Worm (Caenorhabditis elegans) whole organism, early embryonic: ENCODE measurements around the gene T07A9.15.
"Not testable (repeated sequence)": the region's sequence is repeated elsewhere in the genome, so short reads cannot be mapped to it uniquely, and the experiment has no call there.

Experiments used
- B0310.2 ChIP-seq: sonication (generic microtip); optimal IDR thresholded peaks from 2 replicates; lab custom pipeline; 2016; ENCODE audit warnings: mild to moderate bottlenecking, missing genetic modification characterization, missing compliant biosample characterization
- F13C5.2 ChIP-seq: sonication (generic microtip); optimal IDR thresholded peaks from 2 replicates; lab custom pipeline; 2017; ENCODE audit warnings: mild to moderate bottlenecking, missing genetic modification characterization, inconsistent platforms, missing compliant biosample characterization
- flt-1 ChIP-seq: fragments of 200-800 bp; sonication (Bioruptor generic); IDR thresholded peaks from 2 replicates; pipeline ENCODE4 v1.3.6; 2022; ENCODE audit warnings: missing genetic modification characterization, missing compliant biosample characterization
- hmbx-1 ChIP-seq: sonication (generic microtip); optimal IDR thresholded peaks from 2 replicates; lab custom pipeline; 2016; ENCODE audit warnings: mild to moderate bottlenecking, missing genetic modification characterization, missing compliant biosample characterization
- hnd-1 ChIP-seq: sonication (generic microtip); optimal IDR thresholded peaks from 2 replicates; lab custom pipeline; 2016; ENCODE audit warnings: missing genetic modification characterization, missing compliant biosample characterization
- pes-1 ChIP-seq: fragments of 200-800 bp; sonication (Bioruptor generic); IDR thresholded peaks from 2 replicates; pipeline ENCODE4 v1.3.6; 2022; ENCODE audit warnings: missing genetic modification reagents, missing genetic modification characterization, missing compliant biosample characterization
- scrt-1 ChIP-seq: fragments of 200-800 bp; sonication (Bioruptor generic); IDR thresholded peaks from 2 replicates; pipeline ENCODE4 v1.3.6; 2022; ENCODE audit warnings: missing genetic modification characterization, missing compliant biosample characterization
- tra-4 ChIP-seq: sonication (generic microtip); optimal IDR thresholded peaks from 2 replicates; lab custom pipeline; 2017; ENCODE audit warnings: missing genetic modification characterization, missing compliant biosample characterization

- peak; percentile 50; the same call in 1 of the 2 replicates for TF ChIP-seq scrt-1 (GFP tag; lab: Robert Waterston, UW)
- not testable (repeated sequence) for TF ChIP-seq tra-4; B0310.2; hmbx-1 (tag; lab: Kevin White, UChicago)
- TF ChIP-seq flt-1: peak; percentile 68; the same call in 1 of the 2 replicates
- peak; percentile 85 for TF ChIP-seq pes-1 (GFP tag; lab: Robert Waterston, UW)
- TF ChIP-seq F13C5.2 (tag; lab: Kevin White, UChicago): peak; percentile 51
- TF ChIP-seq hnd-1 (tag; lab: Kevin White, UChicago): peak; percentile 43
Observed at ce11 chrIV:385150-385937, 8.0 kb downstream of the T07A9.15 start, which contains the start of gene rps-24.
